Worm (Caenorhabditis elegans): ENCODE data around the gene rpl-16.

Gene rpl-16

ce11 chrIII:3504239-3504638, 835 bp upstream of the rpl-16 start:
- TF ChIP-seq nhr-77 (tag; optimal IDR thresholded peaks at IDR 0.05) (no peak), egl-27 (tag; optimal IDR thresholded peaks at IDR 0.05) (no peak), pqm-1 (tag; optimal IDR thresholded peaks at IDR 0.05) (no peak), ztf-4 (tag; optimal IDR thresholded peaks at IDR 0.05) (no peak), unc-39 (tag; optimal IDR thresholded peaks at IDR 0.05) (no peak), nfya-1 (tag; optimal IDR thresholded peaks at IDR 0.05; ENCODE audit: insufficient read depth) (no peak), mdl-1 (tag; optimal IDR thresholded peaks at IDR 0.05) (no peak), nhr-25 (tag; optimal IDR thresholded peaks at IDR 0.05) (no peak), daf-12 (tag; optimal IDR thresholded peaks at IDR 0.05) (no peak), hmg-11 (tag; optimal IDR thresholded peaks at IDR 0.05) (no peak)

ce11 chrIII:3502215-3502838, 1.1 kb downstream of the rpl-16 start, which contains the start of gene M01F1.8:
TSS of gene M01F1.8 (minus strand) at chrIII:3502549.
- TF ChIP-seq nhr-77 (tag; optimal IDR thresholded peaks at IDR 0.05) (peak; percentile 18), snpc-4 (tag; optimal IDR thresholded peaks at IDR 0.05) (no peak), daf-12 (tag; optimal IDR thresholded peaks at IDR 0.05) (no peak), ceh-82 (tag; optimal IDR thresholded peaks at IDR 0.05) (no peak)

- TF ChIP-seq jun-1 (tag; optimal IDR thresholded peaks at IDR 0.05): peak; percentile 3
- TF ChIP-seq elt-2 (tag; optimal IDR thresholded peaks at IDR 0.05): no peak
- no peak for TF ChIP-seq elt-3 (tag; optimal IDR thresholded peaks at IDR 0.05)
- no peak for TF ChIP-seq nhr-23 (tag; optimal IDR thresholded peaks at IDR 0.05)
These were observed 3.6 kb downstream of the rpl-16 start for ce11 chrIII:3499850-3500249.

ce11 chrIII:3498957-3499356, 4.4 kb downstream of the rpl-16 start, which contains the start of gene M01F1.9:
TSS of gene M01F1.9 (minus strand) at chrIII:3499057.
- TF ChIP-seq pha-4 (tag; optimal IDR thresholded peaks at IDR 0.05) (no peak), tbx-2 (tag; optimal IDR thresholded peaks at IDR 0.05) (no peak), hmg-11 (tag; optimal IDR thresholded peaks at IDR 0.05) (no peak), jun-1 (tag; optimal IDR thresholded peaks at IDR 0.05) (no peak), ztf-4 (tag; optimal IDR thresholded peaks at IDR 0.05) (no peak), fkh-10 (GFP tag; optimal IDR thresholded peaks at IDR 0.05) (no peak), nhr-43 (tag; optimal IDR thresholded peaks at IDR 0.05; ENCODE audit: poor library complexity, severe bottlenecking) (no peak), elt-1 (tag; optimal IDR thresholded peaks at IDR 0.05) (no peak), mml-1 (tag; optimal IDR thresholded peaks at IDR 0.05) (no peak), zag-1 (tag; optimal IDR thresholded peaks at IDR 0.05) (no peak), nhr-23 (tag; optimal IDR thresholded peaks at IDR 0.05) (no peak), nhr-11 (tag; optimal IDR thresholded peaks at IDR 0.05) (no peak), lin-39 (tag; optimal IDR thresholded peaks at IDR 0.05) (no peak), ama-1 (optimal IDR thresholded peaks at IDR 0.05) (no peak), ceh-16 (tag; optimal IDR thresholded peaks at IDR 0.05) (no peak), unc-62 (GFP tag; optimal IDR thresholded peaks at IDR 0.05) (no peak), elt-2 (tag; optimal IDR thresholded peaks at IDR 0.05) (no peak), nhr-237 (tag; optimal IDR thresholded peaks at IDR 0.05) (no peak), eor-1 (tag; optimal IDR thresholded peaks at IDR 0.05) (no peak), ceh-9 (tag; optimal IDR thresholded peaks at IDR 0.05) (no peak)

ce11 chrIII:3493138-3493537, 10.3 kb downstream of the rpl-16 start, which contains the start of gene gly-14:
TSS of gene gly-14 (minus strand) at chrIII:3493238.
- no peak for TF ChIP-seq aly-2 (tag; optimal IDR thresholded peaks at IDR 0.05)
- TF ChIP-seq jun-1 (tag; optimal IDR thresholded peaks at IDR 0.05): no peak
- TF ChIP-seq elt-1 (tag; optimal IDR thresholded peaks at IDR 0.05): no peak
- no peak for TF ChIP-seq nhr-43 (tag; optimal IDR thresholded peaks at IDR 0.05; ENCODE audit: poor library complexity, severe bottlenecking)
- no peak for TF ChIP-seq nhr-76 (tag; optimal IDR thresholded peaks at IDR 0.05)
- no peak for TF ChIP-seq nfya-1 (tag; optimal IDR thresholded peaks at IDR 0.05; ENCODE audit: insufficient read depth)
- TF ChIP-seq mdl-1 (tag; optimal IDR thresholded peaks at IDR 0.05): no peak
- TF ChIP-seq nhr-237 (tag; optimal IDR thresholded peaks at IDR 0.05): no peak
- no peak for TF ChIP-seq lin-15B (tag; optimal IDR thresholded peaks at IDR 0.05)
